Fruit fly (Drosophila melanogaster) whole organism, wandering third instar larva: ENCODE results near the gene chic.

Source experiments
- Abd-B ChIP-seq: fragments of >200 bp; optimal IDR thresholded peaks from 2 replicates; lab custom pipeline; 2017; ENCODE audit warnings: missing biosample characterization, missing genetic modification characterization
- Dfd ChIP-seq: fragments of >200 bp; optimal IDR thresholded peaks from 2 replicates; lab custom pipeline; 2017; ENCODE audit warnings: missing biosample characterization, missing genetic modification characterization
- HLH106 ChIP-seq: fragments of 200-800 bp; optimal IDR thresholded peaks from 3 replicates; lab custom pipeline; 2019; ENCODE audit warnings: missing biosample characterization, mild to moderate bottlenecking, missing genetic modification characterization, moderate library complexity
- Hr78 ChIP-seq: fragments of >200 bp; optimal IDR thresholded peaks from 2 replicates; lab custom pipeline; 2017; ENCODE audit warnings: missing biosample characterization, missing genetic modification characterization
- pan ChIP-seq: fragments of >200 bp; optimal IDR thresholded peaks from 2 replicates; lab custom pipeline; 2017
- psq ChIP-seq: fragments of 200-800 bp; sonication (Bioruptor generic); optimal IDR thresholded peaks from 3 replicates; lab custom pipeline; 2017; ENCODE audit warnings: missing biosample characterization, mild to moderate bottlenecking, missing genetic modification characterization, moderate library complexity

DNA sequence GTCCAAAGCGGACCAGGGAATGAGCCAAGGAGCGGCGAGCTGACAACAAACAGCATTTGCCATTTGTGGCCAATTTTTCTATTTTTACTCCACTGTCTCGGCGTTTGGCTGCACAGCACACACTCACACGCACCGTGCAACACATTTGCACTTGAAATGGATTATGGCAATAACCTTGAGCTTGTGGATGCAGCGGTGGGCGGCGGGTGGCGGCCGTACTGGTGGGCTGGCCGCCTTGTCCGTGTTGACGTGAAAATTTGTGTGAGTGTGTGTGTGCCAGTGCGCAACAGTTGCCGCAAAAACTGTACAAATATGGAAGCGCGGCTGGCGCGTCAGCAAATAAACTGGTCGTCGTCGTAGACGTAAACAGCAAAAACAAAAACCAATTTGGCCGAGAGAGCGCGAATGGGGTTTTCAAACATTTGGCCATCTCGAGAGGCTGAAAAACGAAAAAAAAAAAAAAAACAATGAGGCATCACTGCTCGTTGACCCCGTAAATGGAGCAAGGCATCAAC is 5.7 kb downstream of the chic start:
- no peak for TF ChIP-seq psq
- TF ChIP-seq Hr78 (GFP tag; lab: Kevin White, UChicago), result no peak
- no peak for TF ChIP-seq HLH106 (tag; lab: Kevin White, UChicago)
- no peak for TF ChIP-seq Abd-B (GFP tag; lab: Kevin White, UChicago)
- no peak for TF ChIP-seq Dfd (GFP tag; lab: Kevin White, UChicago)
- TF ChIP-seq pan (lab: Kevin White, UChicago), result no peak
